Worm (Caenorhabditis elegans) whole organism, young adult: ENCODE data around the gene ZK353.4.

Source experiments
- B0035.1 ChIP-seq: sonication (generic microtip); optimal IDR thresholded peaks from 2 replicates; lab custom pipeline; 2016; ENCODE audit warnings: missing genetic modification characterization, mild to moderate bottlenecking, missing compliant biosample characterization, missing genotype, missing genetic modification reagents
- B0336.3 ChIP-seq: fragments of 200-800 bp; sonication (Bioruptor generic); IDR thresholded peaks from 2 replicates; pipeline ENCODE4 v1.3.6; 2022; ENCODE audit warnings: missing genetic modification characterization, missing compliant biosample characterization
- F22D6.2 ChIP-seq: sonication (generic microtip); optimal IDR thresholded peaks from 2 replicates; lab custom pipeline; 2016; ENCODE audit warnings: mild to moderate bottlenecking, missing genetic modification characterization, missing compliant biosample characterization
- F23B12.7 ChIP-seq: sonication (generic microtip); optimal IDR thresholded peaks from 2 replicates; lab custom pipeline; 2017; ENCODE audit warnings: missing genetic modification characterization, mild to moderate bottlenecking, missing compliant biosample characterization, antibody characterized with exemption, moderate library complexity; ENCODE audit not compliant: insufficient read depth
- F37B4.10 ChIP-seq: fragments of 200-800 bp; sonication (Bioruptor generic); IDR thresholded peaks from 2 replicates; pipeline ENCODE4 v1.3.6; 2022; ENCODE audit warnings: missing genetic modification characterization, missing compliant biosample characterization
- F39B2.1 ChIP-seq: fragments of 200-800 bp; sonication (Bioruptor generic); IDR thresholded peaks from 2 replicates; pipeline ENCODE4 v1.3.6; 2022; ENCODE audit warnings: missing genetic modification reagents, missing genetic modification characterization, missing compliant biosample characterization
- F55B11.4 ChIP-seq: sonication (generic microtip); optimal IDR thresholded peaks from 2 replicates; lab custom pipeline; 2016; ENCODE audit warnings: missing compliant biosample characterization, missing genetic modification characterization, borderline replicate concordance; ENCODE audit not compliant: insufficient read depth
- K12H6.12 ChIP-seq: fragments of 200-800 bp; sonication (Bioruptor generic); optimal IDR thresholded peaks from 2 replicates; lab custom pipeline; 2018; ENCODE audit warnings: mild to moderate bottlenecking, missing genetic modification characterization, missing compliant biosample characterization
- T07F8.4 ChIP-seq: sonication (generic microtip); optimal IDR thresholded peaks from 2 replicates; lab custom pipeline; 2016; ENCODE audit warnings: mild to moderate bottlenecking, missing genetic modification characterization, moderate library complexity, missing compliant biosample characterization
- Y53F4B.3 ChIP-seq: fragments of 200-800 bp; sonication (Bioruptor generic); IDR thresholded peaks from 2 replicates; pipeline ENCODE4 v1.3.6; 2022; ENCODE audit warnings: missing genetic modification reagents, missing genetic modification characterization, missing compliant biosample characterization
- Y53G8AR.9 ChIP-seq: fragments of 200-800 bp; sonication (Bioruptor generic); conservative IDR thresholded peaks from 2 replicates; pipeline ENCODE4 v1.3.6; 2022; ENCODE audit warnings: missing genetic modification reagents, missing genetic modification characterization, missing compliant biosample characterization
- Y67H2A.10 ChIP-seq: fragments of 200-800 bp; sonication (Bioruptor generic); conservative IDR thresholded peaks from 2 replicates; pipeline ENCODE4 v1.3.6; 2022; ENCODE audit warnings: missing genetic modification reagents, missing genetic modification characterization, missing compliant biosample characterization
- ama-1 ChIP-seq, 3 experiments: fragments of 150-350 bp in 1 of 3; sonication (generic microtip) in 2 of 3; optimal IDR thresholded peaks; 2 replicates each; lab custom pipeline; 2014 to 2018; ENCODE audit warnings: missing biosample characterization in 2 of 3, missing genetic modification characterization in 2 of 3, missing genetic modification reagents in 2 of 3
- attf-6 ChIP-seq: fragments of 200-800 bp; sonication (Bioruptor generic); IDR thresholded peaks from 2 replicates; pipeline ENCODE4 v1.3.6; 2022; ENCODE audit warnings: missing genetic modification reagents, missing genetic modification characterization, missing compliant biosample characterization
- bed-1 ChIP-seq: fragments of 200-800 bp; sonication (Bioruptor generic); IDR thresholded peaks from 2 replicates; pipeline ENCODE4 v1.3.6; 2022; ENCODE audit warnings: missing genetic modification reagents, missing genetic modification characterization, missing compliant biosample characterization
- ceh-58 ChIP-seq: fragments of 200-800 bp; sonication (Bioruptor generic); IDR thresholded peaks from 2 replicates; pipeline ENCODE4 v1.3.6; 2022; ENCODE audit warnings: missing genetic modification characterization, missing compliant biosample characterization
- ceh-79 ChIP-seq: sonication (generic microtip); optimal IDR thresholded peaks from 2 replicates; lab custom pipeline; 2017; ENCODE audit warnings: mild to moderate bottlenecking, missing genetic modification characterization, missing compliant biosample characterization
- chd-7 ChIP-seq: sonication (generic microtip); optimal IDR thresholded peaks from 2 replicates; lab custom pipeline; 2016; ENCODE audit warnings: mild to moderate bottlenecking, missing genetic modification characterization, moderate library complexity, missing compliant biosample characterization
- die-1 ChIP-seq: sonication (generic microtip); optimal IDR thresholded peaks from 2 replicates; lab custom pipeline; 2016; ENCODE audit warnings: missing genotype, mild to moderate bottlenecking, missing genetic modification characterization, missing compliant biosample characterization
- dpff-1 ChIP-seq: sonication (generic microtip); optimal IDR thresholded peaks from 2 replicates; lab custom pipeline; 2017; ENCODE audit warnings: mild to moderate bottlenecking, missing genetic modification characterization, missing compliant biosample characterization
- dpl-1 ChIP-seq: fragments of 150-350 bp; optimal IDR thresholded peaks from 2 replicates; lab custom pipeline; 2014; ENCODE audit warnings: missing biosample characterization, missing genetic modification reagents, missing genetic modification characterization
- hlh-26 ChIP-seq: fragments of 200-800 bp; sonication (Bioruptor generic); conservative IDR thresholded peaks from 2 replicates; pipeline ENCODE4 v1.3.6; 2022; ENCODE audit warnings: missing genetic modification reagents, missing genetic modification characterization, missing compliant biosample characterization
- hmg-1.2 ChIP-seq: fragments of 200-800 bp; sonication (Bioruptor generic); IDR thresholded peaks from 2 replicates; pipeline ENCODE4 v1.3.6; 2022; ENCODE audit warnings: missing genetic modification reagents, missing genetic modification characterization, missing compliant biosample characterization
- hmg-20 ChIP-seq: fragments of 200-800 bp; sonication (Bioruptor generic); IDR thresholded peaks from 2 replicates; pipeline ENCODE4 v1.3.6; 2022; ENCODE audit warnings: missing genetic modification reagents, missing genetic modification characterization, missing compliant biosample characterization
- hsf-1 ChIP-seq: fragments of 200-800 bp; sonication (Bioruptor generic); IDR thresholded peaks from 2 replicates; pipeline ENCODE4 v1.3.6; 2022; ENCODE audit warnings: missing genetic modification reagents, missing genetic modification characterization, missing compliant biosample characterization
- let-607 ChIP-seq, 2 experiments: fragments of 200-800 bp in 1 of 2; sonication (Bioruptor generic) in 1 of 2; sonication (generic microtip) in 1 of 2; optimal IDR thresholded peaks; 2 replicates each; lab custom pipeline; 2016 to 2018; ENCODE audit warnings: mild to moderate bottlenecking in 2 of 2, missing compliant biosample characterization in 2 of 2, missing genetic modification characterization in 2 of 2, moderate library complexity in 2 of 2, missing genotype in 1 of 2
- mcd-1 ChIP-seq: fragments of 200-800 bp; sonication (Bioruptor generic); IDR thresholded peaks from 2 replicates; pipeline ENCODE4 v1.3.6; 2022; ENCODE audit warnings: missing genetic modification reagents, missing genetic modification characterization, missing compliant biosample characterization
- mel-28 ChIP-seq: sonication (generic microtip); optimal IDR thresholded peaks from 2 replicates; lab custom pipeline; 2016; ENCODE audit warnings: borderline replicate concordance, mild to moderate bottlenecking, missing genetic modification characterization, missing compliant biosample characterization
- mxl-1 ChIP-seq: sonication (generic microtip); optimal IDR thresholded peaks from 2 replicates; lab custom pipeline; 2016; ENCODE audit warnings: missing genetic modification characterization, missing compliant biosample characterization
- nfyb-1 ChIP-seq: fragments of 200-800 bp; sonication (Bioruptor generic); IDR thresholded peaks from 2 replicates; pipeline ENCODE4 v1.3.6; 2022; ENCODE audit warnings: missing genetic modification reagents, missing genetic modification characterization, missing compliant biosample characterization
- nhr-27 ChIP-seq: fragments of 200-800 bp; sonication (Bioruptor generic); optimal IDR thresholded peaks from 2 replicates; lab custom pipeline; 2018; ENCODE audit warnings: mild to moderate bottlenecking, missing genetic modification characterization, moderate library complexity, missing compliant biosample characterization
- sdz-38 ChIP-seq: sonication (generic microtip); optimal IDR thresholded peaks from 2 replicates; lab custom pipeline; 2016; ENCODE audit warnings: missing genotype, missing genetic modification characterization, missing compliant biosample characterization
- sea-2 ChIP-seq: fragments of 200-800 bp; sonication (Bioruptor generic); IDR thresholded peaks from 2 replicates; pipeline ENCODE4 v1.3.6; 2022; ENCODE audit warnings: missing genetic modification characterization, missing compliant biosample characterization
- snpc-1.1 ChIP-seq: sonication (generic microtip); optimal IDR thresholded peaks from 2 replicates; lab custom pipeline; 2017; ENCODE audit warnings: missing genetic modification characterization, mild to moderate bottlenecking, missing compliant biosample characterization, antibody characterized with exemption, moderate library complexity, missing genotype, missing genetic modification reagents; ENCODE audit not compliant: insufficient read depth
- snpc-4 ChIP-seq, 5 experiments: fragments of 150-350 bp in 1 of 5; sonication (generic microtip) in 4 of 5; optimal IDR thresholded peaks; 2 replicates each; lab custom pipeline; 2014 to 2018; ENCODE audit warnings: missing genetic modification characterization in 5 of 5, missing biosample characterization in 3 of 5, antibody characterized with exemption in 2 of 5, mild to moderate bottlenecking in 2 of 5, missing compliant biosample characterization in 2 of 5, missing genotype in 2 of 5, moderate library complexity in 2 of 5, missing genetic modification reagents in 1 of 5
- sptf-2 ChIP-seq: fragments of 200-800 bp; sonication (Bioruptor generic); optimal IDR thresholded peaks from 2 replicates; lab custom pipeline; 2018; ENCODE audit warnings: mild to moderate bottlenecking, missing genetic modification characterization, missing compliant biosample characterization
- unc-130 ChIP-seq: sonication (generic microtip); optimal IDR thresholded peaks from 2 replicates; lab custom pipeline; 2016; ENCODE audit warnings: missing genetic modification reagents, missing genetic modification characterization, missing compliant biosample characterization
- zfh-2 ChIP-seq: fragments of 200-800 bp; sonication (Bioruptor generic); conservative IDR thresholded peaks from 2 replicates; pipeline ENCODE4 v1.3.6; 2022; ENCODE audit warnings: missing genetic modification reagents, missing genetic modification characterization, missing compliant biosample characterization
- zim-3 ChIP-seq: sonication (generic microtip); optimal IDR thresholded peaks from 2 replicates; lab custom pipeline; 2017; ENCODE audit warnings: mild to moderate bottlenecking, missing genetic modification characterization, moderate library complexity, missing compliant biosample characterization
- ztf-18 ChIP-seq: sonication (generic microtip); optimal IDR thresholded peaks from 2 replicates; lab custom pipeline; 2016; ENCODE audit warnings: missing genotype, mild to moderate bottlenecking, missing genetic modification characterization, missing compliant biosample characterization
- ztf-25 ChIP-seq: fragments of 200-800 bp; sonication (Bioruptor generic); IDR thresholded peaks from 2 replicates; pipeline ENCODE4 v1.3.6; 2022; ENCODE audit warnings: missing genetic modification reagents, missing genetic modification characterization, missing compliant biosample characterization
- ztf-6 ChIP-seq: fragments of 200-800 bp; sonication (Bioruptor generic); IDR thresholded peaks from 2 replicates; pipeline ENCODE4 v1.3.6; 2022; ENCODE audit warnings: missing genetic modification reagents, missing genetic modification characterization, missing compliant biosample characterization

Gene ZK353.4

DNA sequence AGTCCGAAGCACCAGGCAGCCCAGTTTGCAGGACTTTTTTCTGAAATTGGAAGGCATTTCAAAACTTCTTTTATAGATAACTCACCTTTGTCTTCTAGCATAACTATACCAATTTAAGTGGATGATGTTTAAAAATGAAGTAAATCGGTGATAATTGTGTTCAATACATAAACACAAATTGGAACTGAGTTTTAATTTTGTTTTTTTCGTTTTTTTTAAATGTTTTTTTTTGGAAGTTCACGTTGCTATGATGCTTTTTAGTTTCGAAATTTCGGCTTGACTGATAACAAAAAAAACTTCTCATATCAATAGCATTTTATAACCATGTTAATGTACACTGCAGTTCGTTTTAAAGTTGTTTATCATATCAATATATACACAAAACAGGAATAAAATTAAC is at the start of gene ZK353.4:
Gene ZK353.4, minus strand, starts transcription at position 101 of the 400 bp plus-strand sequence.
- no peak for TF ChIP-seq ztf-6 (GFP tag; lab: Robert Waterston, UW)
- TF ChIP-seq B0035.1 (tag; lab: Kevin White, UChicago), result no peak
- no peak for TF ChIP-seq sea-2 (GFP tag; lab: Robert Waterston, UW)
- TF ChIP-seq nfyb-1, result no peak
- no peak for TF ChIP-seq sdz-38
- TF ChIP-seq F37B4.10 (GFP tag; lab: Robert Waterston, UW), result no peak
- TF ChIP-seq mel-28 (tag; lab: Kevin White, UChicago), result no peak
- TF ChIP-seq hsf-1, result no peak
- TF ChIP-seq die-1 (tag; lab: Kevin White, UChicago), result no peak
- no peak for TF ChIP-seq zim-3
- TF ChIP-seq Y53G8AR.9 (GFP tag; lab: Robert Waterston, UW), result no peak
- TF ChIP-seq dpl-1 (GFP tag; lab: Kevin White, UChicago), result no peak
- no peak for TF ChIP-seq unc-130
- no peak for TF ChIP-seq snpc-1.1
- no peak for TF ChIP-seq zfh-2 (GFP tag; lab: Robert Waterston, UW)
- TF ChIP-seq nhr-27 (tag; lab: Kevin White, UChicago), result no peak
- no peak for TF ChIP-seq ceh-58 (GFP tag; lab: Robert Waterston, UW)
- TF ChIP-seq K12H6.12, result no peak
- no peak for TF ChIP-seq mcd-1 (GFP tag; lab: Robert Waterston, UW)

DNA sequence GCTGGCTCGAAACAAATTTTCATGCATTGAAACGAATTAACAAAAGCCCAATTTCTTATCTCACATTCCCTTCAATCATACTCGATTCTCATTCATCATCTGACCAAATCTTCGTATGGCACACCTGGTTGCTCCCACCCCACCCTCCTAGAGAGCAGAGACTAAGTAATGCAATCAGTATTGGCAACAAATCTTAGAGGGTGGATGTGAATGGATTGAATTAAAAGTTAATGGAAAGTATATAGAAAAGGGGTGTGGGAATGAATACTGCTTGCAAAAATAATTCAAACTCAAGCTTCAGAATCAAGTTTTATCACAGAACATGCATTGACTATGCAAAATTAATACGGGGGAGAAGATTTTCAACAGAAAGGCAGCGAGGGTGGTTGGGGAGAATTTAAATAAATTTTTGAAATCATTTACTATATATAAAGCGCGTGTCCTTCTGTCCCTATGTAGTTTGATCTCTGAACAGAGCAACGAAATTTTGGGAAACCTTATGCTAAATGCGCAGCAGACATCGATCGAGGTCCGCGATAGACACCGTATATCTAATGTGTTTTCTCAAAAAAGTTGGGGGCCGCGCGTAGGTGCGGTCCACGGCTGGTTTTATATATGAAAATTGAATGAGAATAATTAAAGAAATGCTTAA is 48.5 kb upstream of the ZK353.4 start:
- TF ChIP-seq ztf-18 (no peak), snpc-1.1 (peak; percentile 30), Y67H2A.10 (no peak), bed-1 (GFP tag; lab: Robert Waterston, UW) (no peak), zim-3 (no peak), snpc-4 (GFP tag; optimal IDR thresholded peaks at IDR 0.05; lab: Kevin White, UChicago) (peak; percentile 33), snpc-4 (tag; optimal IDR thresholded peaks at IDR 0.05; lab: Kevin White, UChicago) (peak in 2 of 4 experiments; percentile 61 to 81), hlh-26 (GFP tag; lab: Robert Waterston, UW) (no peak), hmg-20 (GFP tag; lab: Robert Waterston, UW) (no peak), attf-6 (GFP tag; lab: Robert Waterston, UW) (no peak), ceh-79 (tag; lab: Kevin White, UChicago) (no peak), Y53F4B.3 (GFP tag; lab: Robert Waterston, UW) (no peak), mxl-1 (tag; lab: Kevin White, UChicago) (no peak), F23B12.7 (no peak), F39B2.1 (no peak), chd-7 (no peak), F22D6.2 (no peak), let-607 (tag; optimal IDR thresholded peaks at IDR 0.05; lab: Kevin White, UChicago) (no peak), ama-1 (optimal IDR thresholded peaks at IDR 0.05; lab: Kevin White, UChicago) (no peak), ama-1 (GFP tag; optimal IDR thresholded peaks at IDR 0.05; lab: Kevin White, UChicago) (no peak), B0336.3 (0 out of 2 replicates have a peak, but pooled peaks have one; percentile 11), ztf-25 (GFP tag; lab: Robert Waterston, UW) (no peak), dpff-1 (tag; lab: Kevin White, UChicago) (no peak), hsf-1 (no peak), T07F8.4 (tag; lab: Kevin White, UChicago) (no peak), F55B11.4 (tag; lab: Kevin White, UChicago) (no peak), hmg-1.2 (GFP tag; lab: Robert Waterston, UW) (0 out of 2 replicates have a peak, but pooled peaks have one; percentile 22), sptf-2 (GFP tag; lab: Kevin White, UChicago) (no peak), sdz-38 (no peak)
